Worm (Caenorhabditis elegans) whole organism, late embryonic: ENCODE results near the gene chch-3.

Experiments
- C38D4.7 ChIP-seq: fragments of 200-800 bp; sonication (Bioruptor generic); optimal IDR thresholded peaks from 2 replicates; lab custom pipeline; 2018; ENCODE audit warnings: mild to moderate bottlenecking, missing genetic modification characterization, moderate library complexity, missing compliant biosample characterization
- K02D7.2 ChIP-seq: sonication (generic microtip); optimal IDR thresholded peaks from 2 replicates; lab custom pipeline; 2017; ENCODE audit warnings: mild to moderate bottlenecking, missing genetic modification characterization, missing compliant biosample characterization
- K09A11.1 ChIP-seq: sonication (generic microtip); optimal IDR thresholded peaks from 2 replicates; lab custom pipeline; 2017; ENCODE audit warnings: antibody characterized with exemption, mild to moderate bottlenecking, missing genetic modification characterization, missing compliant biosample characterization; ENCODE audit not compliant: insufficient read depth
- T23F11.4 ChIP-seq: fragments of 200-800 bp; sonication (Bioruptor generic); optimal IDR thresholded peaks from 2 replicates; lab custom pipeline; 2018; ENCODE audit warnings: mild to moderate bottlenecking, missing genetic modification characterization, missing compliant biosample characterization
- Y22D7AL.16 ChIP-seq: sonication (generic microtip); optimal IDR thresholded peaks from 2 replicates; lab custom pipeline; 2016; ENCODE audit warnings: missing genetic modification characterization, missing compliant biosample characterization
- ama-1 ChIP-seq: fragments of 150-350 bp; optimal IDR thresholded peaks from 2 replicates; lab custom pipeline; 2014
- ceh-14 ChIP-seq: sonication (generic microtip); optimal IDR thresholded peaks from 2 replicates; lab custom pipeline; 2016; ENCODE audit warnings: missing genotype, missing genetic modification characterization, missing compliant biosample characterization
- ceh-30 ChIP-seq: fragments of 150-350 bp; optimal IDR thresholded peaks from 2 replicates; lab custom pipeline; 2014; ENCODE audit warnings: missing biosample characterization, missing genetic modification characterization
- ceh-34 ChIP-seq: sonication (generic microtip); optimal IDR thresholded peaks from 2 replicates; lab custom pipeline; 2016; ENCODE audit warnings: mild to moderate bottlenecking, missing genetic modification characterization, missing compliant biosample characterization
- ceh-45 ChIP-seq: fragments of 200-800 bp; sonication (Bioruptor generic); IDR thresholded peaks from 2 replicates; pipeline ENCODE4 v1.3.6; 2022; ENCODE audit warnings: missing genetic modification reagents, missing genetic modification characterization, missing compliant biosample characterization
- ceh-6 ChIP-seq: fragments of 200-800 bp; sonication (Bioruptor generic); optimal IDR thresholded peaks from 2 replicates; lab custom pipeline; 2018; ENCODE audit warnings: mild to moderate bottlenecking, missing genetic modification characterization, missing compliant biosample characterization
- dmd-4 ChIP-seq: sonication (generic microtip); optimal IDR thresholded peaks from 2 replicates; lab custom pipeline; 2016; ENCODE audit warnings: borderline replicate concordance, missing genetic modification characterization, missing compliant biosample characterization
- dve-1 ChIP-seq: sonication (generic microtip); optimal IDR thresholded peaks from 2 replicates; lab custom pipeline; 2017; ENCODE audit warnings: antibody characterized with exemption, mild to moderate bottlenecking, missing genetic modification characterization, missing compliant biosample characterization
- ets-4 ChIP-seq: sonication (generic microtip); optimal IDR thresholded peaks from 2 replicates; lab custom pipeline; 2016; ENCODE audit warnings: missing genetic modification characterization, missing compliant biosample characterization
- eyg-1 ChIP-seq: sonication (generic microtip); optimal IDR thresholded peaks from 2 replicates; lab custom pipeline; 2016; ENCODE audit warnings: missing genotype, missing genetic modification characterization, missing compliant biosample characterization
- fkh-10 ChIP-seq: fragments of 150-350 bp; optimal IDR thresholded peaks from 2 replicates; lab custom pipeline; 2014; ENCODE audit warnings: missing biosample characterization, missing genetic modification reagents, missing genetic modification characterization
- gmeb-2 ChIP-seq: sonication (generic microtip); optimal IDR thresholded peaks from 2 replicates; lab custom pipeline; 2016; ENCODE audit warnings: missing genetic modification characterization, inconsistent platforms, missing compliant biosample characterization
- hlh-15 ChIP-seq: sonication (generic microtip); optimal IDR thresholded peaks from 2 replicates; lab custom pipeline; 2016; ENCODE audit warnings: missing genetic modification characterization, missing compliant biosample characterization
- hlh-6 ChIP-seq: sonication (generic microtip); optimal IDR thresholded peaks from 2 replicates; lab custom pipeline; 2016; ENCODE audit warnings: missing genotype, missing genetic modification characterization, missing compliant biosample characterization
- lim-6 ChIP-seq: sonication (generic microtip); optimal IDR thresholded peaks from 2 replicates; lab custom pipeline; 2016; ENCODE audit warnings: missing genetic modification characterization, missing compliant biosample characterization
- madf-2 ChIP-seq: sonication (generic microtip); optimal IDR thresholded peaks from 2 replicates; lab custom pipeline; 2017; ENCODE audit warnings: missing genetic modification characterization, missing compliant biosample characterization
- mec-3 ChIP-seq: sonication (generic microtip); optimal IDR thresholded peaks from 2 replicates; lab custom pipeline; 2016; ENCODE audit warnings: borderline replicate concordance, missing genetic modification characterization, missing compliant biosample characterization
- nhr-11 ChIP-seq: fragments of 150-350 bp; optimal IDR thresholded peaks from 2 replicates; lab custom pipeline; 2014; ENCODE audit warnings: missing biosample characterization, missing genetic modification characterization
- odd-2 ChIP-seq: sonication (generic microtip); optimal IDR thresholded peaks from 2 replicates; lab custom pipeline; 2017; ENCODE audit warnings: antibody characterized with exemption, mild to moderate bottlenecking, missing genetic modification characterization, missing compliant biosample characterization
- pag-3 ChIP-seq: sonication (generic microtip); optimal IDR thresholded peaks from 2 replicates; lab custom pipeline; 2016; ENCODE audit warnings: missing compliant biosample characterization, missing genetic modification characterization, borderline replicate concordance
- pat-9 ChIP-seq: fragments of 200-800 bp; sonication (Bioruptor generic); optimal IDR thresholded peaks from 2 replicates; lab custom pipeline; 2018; ENCODE audit warnings: mild to moderate bottlenecking, missing genetic modification characterization, moderate library complexity, missing compliant biosample characterization
- pha-4 ChIP-seq: fragments of 150-350 bp; optimal IDR thresholded peaks from 2 replicates; lab custom pipeline; 2018; ENCODE audit warnings: missing biosample characterization, missing genetic modification reagents, missing genetic modification characterization
- sdc-2 ChIP-seq: sonication (generic microtip); optimal IDR thresholded peaks from 2 replicates; lab custom pipeline; 2016; ENCODE audit warnings: missing genotype, missing genetic modification characterization, missing compliant biosample characterization
- sox-4 ChIP-seq: sonication (generic microtip); optimal IDR thresholded peaks from 2 replicates; lab custom pipeline; 2017; ENCODE audit warnings: mild to moderate bottlenecking, missing genetic modification characterization, inconsistent platforms, missing compliant biosample characterization
- tbx-2 ChIP-seq: sonication (generic microtip); optimal IDR thresholded peaks from 2 replicates; lab custom pipeline; 2016; ENCODE audit warnings: missing genetic modification characterization, missing compliant biosample characterization
- unc-3 ChIP-seq, 2 experiments: fragments of 200-800 bp in 1 of 2; sonication (Bioruptor generic) in 1 of 2; sonication (generic microtip) in 1 of 2; conservative IDR thresholded peaks in 1 of 2; optimal IDR thresholded peaks in 1 of 2; 2 replicates each; pipeline versions ENCODE4 v1.3.6 to Lab custom; 2016 to 2022; ENCODE audit warnings: missing compliant biosample characterization in 2 of 2, missing genetic modification characterization in 2 of 2, missing genetic modification reagents in 1 of 2
- unc-55 ChIP-seq: sonication (generic microtip); optimal IDR thresholded peaks from 2 replicates; lab custom pipeline; 2017; ENCODE audit warnings: missing biosample characterization, missing genetic modification reagents, missing genetic modification characterization
- unc-86 ChIP-seq: sonication (generic microtip); optimal IDR thresholded peaks from 2 replicates; lab custom pipeline; 2016; ENCODE audit warnings: missing genetic modification characterization, missing compliant biosample characterization
- ztf-16 ChIP-seq: sonication (generic microtip); optimal IDR thresholded peaks from 2 replicates; lab custom pipeline; 2017; ENCODE audit warnings: missing genetic modification characterization, missing compliant biosample characterization

chch-3 gene

DNA sequence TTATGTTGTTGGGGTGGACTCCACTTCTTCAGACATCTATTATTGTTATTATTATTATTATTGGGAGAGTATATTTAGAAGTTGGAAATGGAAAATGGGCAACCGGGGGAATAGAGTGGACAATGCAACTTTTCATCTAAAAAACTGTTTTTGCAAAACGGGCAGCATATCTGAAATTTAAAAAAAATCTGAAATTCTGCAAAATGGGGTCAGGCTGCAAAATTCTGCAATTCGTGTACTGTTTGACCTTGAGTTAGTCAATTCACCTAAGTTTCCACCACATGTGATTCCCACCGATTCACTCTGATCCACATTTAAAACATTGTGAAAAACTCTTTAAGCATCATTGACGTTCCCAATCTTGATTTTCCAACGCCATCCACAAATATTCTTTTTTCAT is 43.8 kb upstream of the chch-3 start, which contains the start of gene C06C3.4:
C06C3.4 (plus strand) TSS at position 301 of the 400 bp plus-strand sequence.
- TF ChIP-seq fkh-10 (GFP tag; lab: Kevin White, UChicago), result no peak
- no peak for TF ChIP-seq ama-1
- TF ChIP-seq sdc-2 (tag; lab: Kevin White, UChicago), result no peak
- no peak for TF ChIP-seq unc-3 (GFP tag; conservative IDR thresholded peaks at IDR 0.05; lab: Robert Waterston, UW)
- no peak for TF ChIP-seq unc-3 (tag; optimal IDR thresholded peaks at IDR 0.05; lab: Kevin White, UChicago)
- TF ChIP-seq lim-6 (tag; lab: Kevin White, UChicago), result no peak
- TF ChIP-seq ceh-6 (GFP tag; lab: Kevin White, UChicago), result no peak
- TF ChIP-seq dve-1, result no peak
- no peak for TF ChIP-seq unc-55 (GFP tag; lab: Kevin White, UChicago)
- TF ChIP-seq ceh-30 (tag; lab: Kevin White, UChicago), result no peak
- no peak for TF ChIP-seq hlh-15
- no peak for TF ChIP-seq odd-2 (tag; lab: Kevin White, UChicago)
- TF ChIP-seq ets-4, result no peak
- TF ChIP-seq pat-9 (tag; lab: Kevin White, UChicago), result no peak
- no peak for TF ChIP-seq Y22D7AL.16 (tag; lab: Kevin White, UChicago)

DNA sequence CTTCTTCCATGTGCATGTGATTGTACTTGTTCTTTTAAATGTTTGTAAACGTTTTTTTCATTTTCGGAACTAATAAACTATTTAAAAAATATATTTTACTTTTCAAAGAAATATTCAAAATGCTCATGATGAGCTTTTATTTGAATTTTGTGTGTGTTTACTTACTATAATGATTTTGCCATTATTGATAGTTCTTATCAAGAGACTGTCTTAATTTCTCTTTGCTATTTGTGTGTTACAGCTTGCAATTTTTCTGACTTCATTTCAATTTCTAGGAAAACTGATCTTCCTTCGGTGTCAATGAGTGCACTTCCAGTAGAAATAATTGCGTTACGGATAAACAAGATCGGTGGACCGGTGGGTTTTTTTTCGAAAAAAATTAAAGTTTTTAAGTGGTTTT is 42.0 kb upstream of the chch-3 start, which contains the start of gene C06C3.12:
C06C3.12 (plus strand) TSS at position 301 of the 400 bp plus-strand sequence.
- no peak for TF ChIP-seq ceh-34
- no peak for TF ChIP-seq pag-3 (tag; lab: Kevin White, UChicago)
- TF ChIP-seq eyg-1, result no peak
- no peak for TF ChIP-seq hlh-6 (tag; lab: Kevin White, UChicago)

DNA sequence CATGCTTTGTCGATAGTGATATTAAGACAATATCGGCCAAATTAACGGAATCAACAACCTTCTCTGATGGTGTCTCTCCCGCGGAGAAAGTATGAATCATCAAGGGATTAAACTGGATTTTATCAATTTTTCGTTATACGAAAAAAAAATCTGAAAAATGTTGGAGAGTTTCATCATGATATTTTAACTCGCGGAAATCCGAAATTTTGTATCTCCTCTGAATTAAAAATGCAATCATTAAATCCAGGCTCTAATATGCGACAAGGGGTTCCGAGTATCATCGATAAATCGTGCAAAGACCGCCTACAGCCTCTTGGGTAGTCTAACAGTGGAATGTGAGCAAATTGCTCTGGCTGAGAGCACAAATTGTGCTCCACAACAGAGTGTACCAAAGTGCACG is 39.7 kb upstream of the chch-3 start, which contains the start of gene C06C3.10:
C06C3.10 (minus strand) TSS at position 101 of the 400 bp plus-strand sequence.
- TF ChIP-seq hlh-15 (no peak), unc-86 (tag; lab: Kevin White, UChicago) (no peak), dve-1 (no peak), C38D4.7 (GFP tag; lab: Kevin White, UChicago) (no peak), sox-4 (tag; lab: Kevin White, UChicago) (no peak), lim-6 (tag; lab: Kevin White, UChicago) (no peak), unc-3 (GFP tag; conservative IDR thresholded peaks at IDR 0.05; lab: Robert Waterston, UW) (no peak), unc-3 (tag; optimal IDR thresholded peaks at IDR 0.05; lab: Kevin White, UChicago) (no peak), pha-4 (tag; lab: Kevin White, UChicago) (no peak), madf-2 (tag; lab: Kevin White, UChicago) (no peak), ceh-45 (GFP tag; lab: Robert Waterston, UW) (no peak)
- TF ChIP-seq, all 69 proteins: peak for 0

ce11 chrII:9378174-9378573 is 38.6 kb upstream of the chch-3 start:
- TF ChIP-seq K02D7.2 (tag; lab: Kevin White, UChicago) (no peak), ceh-14 (tag; lab: Kevin White, UChicago) (no peak)

ce11 chrII:9379796-9380195 is 37.0 kb upstream of the chch-3 start, which contains the start of gene srh-48:
srh-48 (plus strand) TSS chrII:9380096.
- TF ChIP-seq pha-4 (tag; lab: Kevin White, UChicago) (no peak), K09A11.1 (tag; lab: Kevin White, UChicago) (no peak), lim-6 (tag; lab: Kevin White, UChicago) (no peak), unc-3 (GFP tag; conservative IDR thresholded peaks at IDR 0.05; lab: Robert Waterston, UW) (no peak), unc-3 (tag; optimal IDR thresholded peaks at IDR 0.05; lab: Kevin White, UChicago) (no peak), sox-4 (tag; lab: Kevin White, UChicago) (no peak), ceh-34 (no peak), eyg-1 (no peak), T23F11.4 (GFP tag; lab: Kevin White, UChicago) (no peak), mec-3 (tag; lab: Kevin White, UChicago) (no peak), gmeb-2 (tag; lab: Kevin White, UChicago) (no peak), nhr-11 (tag; lab: Kevin White, UChicago) (no peak), ztf-16 (tag; lab: Kevin White, UChicago) (no peak), dmd-4 (no peak), tbx-2 (no peak)
